Fruit fly (Drosophila melanogaster) S2 (cell line): ENCODE measurements around the gene Spn.

Source experiments
- CG8478 ChIP-seq: fragments of >200 bp; optimal IDR thresholded peaks from 2 replicates; lab custom pipeline; 2018
- CTCF ChIP-seq, 2 experiments: fragments of >200 bp; optimal IDR thresholded peaks; 2 replicates each; lab custom pipeline; 2018

DNA sequence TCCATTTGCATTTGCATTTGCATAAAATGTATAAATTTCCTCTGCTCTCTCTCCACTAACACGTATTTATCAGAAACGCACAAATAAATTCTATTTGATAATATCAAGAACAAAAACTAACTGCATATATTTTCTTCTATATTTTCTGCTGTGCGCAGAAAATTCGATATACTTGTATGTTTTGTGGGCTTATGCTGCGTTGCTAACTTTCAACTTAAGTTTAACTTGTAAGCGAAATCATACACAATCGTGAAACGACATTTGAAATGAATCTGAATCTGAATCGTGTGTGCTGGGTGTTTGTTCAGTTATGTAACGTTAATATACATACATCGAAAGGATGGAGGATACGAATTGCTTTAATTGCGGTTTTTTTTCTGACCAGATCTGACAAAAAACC, 1.6 kb upstream of the Spn start:
- TF ChIP-seq CG8478 (lab: Kevin White, UChicago) (no peak), CTCF (optimal IDR thresholded peaks at IDR 0.05; lab: Kevin White, UChicago) (no peak)
